Worm (Caenorhabditis elegans) whole organism, L2 larva: ENCODE data around the gene R07B1.5.

Experiments used
- ceh-82 ChIP-seq: fragments of 150-350 bp; optimal IDR thresholded peaks from 2 replicates; lab custom pipeline; 2014; ENCODE audit warnings: missing biosample characterization, missing genetic modification characterization
- egl-27 ChIP-seq: sonication (generic microtip); optimal IDR thresholded peaks from 3 replicates; lab custom pipeline; 2017; ENCODE audit warnings: missing biosample characterization, missing genetic modification reagents, missing genetic modification characterization
- lin-13 ChIP-seq: fragments of 150-350 bp; optimal IDR thresholded peaks from 2 replicates; lab custom pipeline; 2014; ENCODE audit warnings: missing biosample characterization, missing genetic modification reagents, missing genetic modification characterization
- lin-39 ChIP-seq: fragments of 150-350 bp; optimal IDR thresholded peaks from 2 replicates; lab custom pipeline; 2014; ENCODE audit warnings: missing biosample characterization, missing genetic modification reagents, missing genetic modification characterization
- nhr-11 ChIP-seq: fragments of 150-350 bp; optimal IDR thresholded peaks from 2 replicates; lab custom pipeline; 2014; ENCODE audit warnings: missing biosample characterization, missing genetic modification characterization
- nhr-12 ChIP-seq: fragments of 150-350 bp; optimal IDR thresholded peaks from 2 replicates; lab custom pipeline; 2014; ENCODE audit warnings: missing biosample characterization, missing genetic modification characterization
- nhr-237 ChIP-seq: fragments of 150-350 bp; optimal IDR thresholded peaks from 2 replicates; lab custom pipeline; 2014; ENCODE audit warnings: missing biosample characterization, missing genetic modification characterization
- nhr-25 ChIP-seq: fragments of 150-350 bp; sonication (generic microtip); optimal IDR thresholded peaks from 3 replicates; lab custom pipeline; 2014; ENCODE audit warnings: missing biosample characterization, missing genetic modification characterization
- snpc-4 ChIP-seq: fragments of 150-350 bp; optimal IDR thresholded peaks from 2 replicates; lab custom pipeline; 2014; ENCODE audit warnings: missing biosample characterization, missing genetic modification characterization
- unc-62 ChIP-seq: fragments of 150-350 bp; optimal IDR thresholded peaks from 2 replicates; lab custom pipeline; 2014; ENCODE audit warnings: missing biosample characterization, missing genetic modification reagents, missing genetic modification characterization
- zag-1 ChIP-seq: fragments of 150-350 bp; optimal IDR thresholded peaks from 2 replicates; lab custom pipeline; 2014; ENCODE audit warnings: missing biosample characterization, missing genetic modification characterization

DNA sequence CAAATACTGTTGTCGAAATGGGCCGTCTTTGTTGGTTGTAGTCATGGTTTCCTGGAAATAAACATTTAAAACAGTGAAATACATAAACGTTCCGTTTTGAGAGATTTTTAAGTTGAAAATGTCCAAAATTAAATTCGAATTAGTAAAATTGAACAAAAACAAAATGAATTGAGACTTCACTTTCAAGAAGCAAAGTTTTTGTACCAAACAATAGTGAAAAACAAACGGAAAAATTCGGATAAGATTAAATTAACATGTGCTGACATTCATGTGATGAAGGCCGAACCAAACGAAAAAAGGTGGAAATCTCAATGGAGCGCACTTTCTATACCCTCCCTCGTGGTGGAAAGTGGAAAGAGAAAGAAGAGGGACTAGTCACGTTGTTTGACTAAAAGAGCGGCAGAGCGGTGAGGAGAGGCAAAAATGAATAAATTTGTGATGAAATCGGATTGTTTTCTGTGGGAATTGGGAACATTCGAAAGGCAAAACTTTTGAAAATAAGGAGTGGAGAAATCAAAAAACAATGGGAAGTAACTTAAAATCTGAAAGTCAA, 25.3 kb upstream of the R07B1.5 start, which contains the start of gene ipla-2:
- no peak for TF ChIP-seq unc-62 (GFP tag; lab: Kevin White, UChicago)
- no peak for TF ChIP-seq ceh-82 (tag; lab: Kevin White, UChicago)
- TF ChIP-seq nhr-11, result no peak
- peak; percentile 8 for TF ChIP-seq snpc-4 (tag; lab: Kevin White, UChicago)
- no peak for TF ChIP-seq egl-27 (tag; lab: Kevin White, UChicago)
- peak; percentile 38 for TF ChIP-seq zag-1
- no peak for TF ChIP-seq nhr-237 (tag; lab: Kevin White, UChicago)
- no peak for TF ChIP-seq nhr-12 (tag; lab: Kevin White, UChicago)
- peak; percentile 55 for TF ChIP-seq lin-13 (GFP tag; lab: Kevin White, UChicago)
- peak; percentile 58 for TF ChIP-seq nhr-25 (tag; lab: Kevin White, UChicago)
- no peak for TF ChIP-seq lin-39 (tag; lab: Kevin White, UChicago)
